Worm (Caenorhabditis elegans): ENCODE results near the gene sre-6.

The sre-6 gene

DNA sequence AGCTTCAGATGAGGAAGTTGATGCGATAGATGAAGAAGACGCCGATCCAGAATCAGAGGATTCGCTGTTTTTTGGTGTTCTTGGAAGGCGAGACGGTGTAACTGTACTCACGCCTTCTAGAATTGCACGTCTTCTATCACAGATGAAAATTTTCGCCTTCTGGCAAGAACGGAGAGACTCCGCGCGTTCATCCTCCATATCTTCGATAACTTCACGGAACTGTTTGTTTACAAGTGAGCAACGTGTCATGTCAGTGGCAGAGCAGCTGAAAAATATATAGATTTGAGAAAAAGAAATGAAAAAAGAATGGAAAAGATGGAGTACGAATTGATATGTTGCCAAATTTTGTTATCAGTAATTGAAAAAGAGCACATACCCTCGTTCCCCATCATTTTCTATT lies 48.0 kb downstream of the sre-6 start (continued):
- TF ChIP-seq xnd-1 (tag; optimal IDR thresholded peaks at IDR 0.05) (no peak), Y56A3A.18 (GFP tag; IDR thresholded peaks at IDR 0.05) (peak; percentile 9; the same call in 1 of the 2 replicates), attf-3 (GFP tag; conservative IDR thresholded peaks at IDR 0.05) (no peak), ccch-3 (GFP tag; optimal IDR thresholded peaks at IDR 0.05) (no peak), ztf-28 (GFP tag; IDR thresholded peaks at IDR 0.05) (no peak), ztf-26 (tag; optimal IDR thresholded peaks at IDR 0.05) (no peak), die-1 (tag; optimal IDR thresholded peaks at IDR 0.05) (no peak), ztf-25 (GFP tag; IDR thresholded peaks at IDR 0.05) (no peak), athp-1 (tag; optimal IDR thresholded peaks at IDR 0.05) (no peak), madf-3 (GFP tag; IDR thresholded peaks at IDR 0.05) (no peak), ceh-27 (GFP tag; optimal IDR thresholded peaks at IDR 0.05) (no peak), nhr-27 (tag; optimal IDR thresholded peaks at IDR 0.05) (no peak), K12H6.12 (tag; optimal IDR thresholded peaks at IDR 0.05) (no peak), hlh-12 (tag; optimal IDR thresholded peaks at IDR 0.05) (no peak), tlf-1 (GFP tag; optimal IDR thresholded peaks at IDR 0.05) (no peak), dpl-1 (GFP tag; optimal IDR thresholded peaks at IDR 0.05) (no peak), F57C9.4 (tag; optimal IDR thresholded peaks at IDR 0.05) (no peak), egl-44 (GFP tag; IDR thresholded peaks at IDR 0.05) (no peak), ceh-58 (GFP tag; IDR thresholded peaks at IDR 0.05) (no peak), F49E8.2 (tag; optimal IDR thresholded peaks at IDR 0.05; ENCODE audit: insufficient read depth) (no peak), snpc-1.3 (tag; optimal IDR thresholded peaks at IDR 0.05; ENCODE audit: insufficient read depth) (no peak), ztf-3 (GFP tag; optimal IDR thresholded peaks at IDR 0.05) (no peak), chd-7 (tag; optimal IDR thresholded peaks at IDR 0.05) (no peak)

DNA sequence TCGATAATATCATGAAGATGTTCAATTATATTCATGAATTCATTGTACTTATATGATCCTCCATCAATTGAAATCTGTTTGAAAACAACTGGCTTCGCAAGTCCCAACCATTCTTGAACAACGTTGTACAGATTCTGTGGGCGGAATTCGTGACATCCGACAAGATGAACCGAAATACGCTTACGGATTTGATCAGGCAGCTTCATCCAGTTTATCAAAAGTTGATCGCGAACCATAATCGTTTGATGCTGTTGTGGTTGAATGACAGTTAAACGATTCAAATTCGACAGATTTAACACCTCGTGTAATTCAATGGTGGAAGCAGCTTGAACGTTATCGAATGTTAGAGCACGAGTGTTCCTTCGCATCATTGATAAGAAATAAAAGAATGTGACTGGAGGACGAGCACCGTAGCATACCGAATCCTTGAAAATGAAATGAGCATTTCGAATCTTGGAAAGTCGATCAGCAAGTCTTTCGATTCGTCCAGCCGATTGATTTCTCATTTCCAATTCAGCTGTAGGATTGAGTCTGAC lies 48.8 kb downstream of the sre-6 start:
- peak; percentile 11 for TF ChIP-seq atf-7 (tag; optimal IDR thresholded peaks at IDR 0.05)
- TF ChIP-seq cebp-1 (GFP tag; IDR thresholded peaks at IDR 0.05): no peak
- peak; percentile 14 for TF ChIP-seq cebp-1 (tag; optimal IDR thresholded peaks at IDR 0.05)
- TF ChIP-seq Y95B8A.8 (GFP tag; IDR thresholded peaks at IDR 0.05): no peak
- TF ChIP-seq ceh-79 (tag; optimal IDR thresholded peaks at IDR 0.05): no peak
- TF ChIP-seq ets-4 (GFP tag; optimal IDR thresholded peaks at IDR 0.05): peak; percentile 13
- TF ChIP-seq lag-1 (GFP tag; IDR thresholded peaks at IDR 0.05): no peak
- no peak for TF ChIP-seq B0019.2 (GFP tag; conservative IDR thresholded peaks at IDR 0.05)
- TF ChIP-seq nfya-2 (GFP tag; IDR thresholded peaks at IDR 0.05): no peak
- peak; percentile 71 for TF ChIP-seq nhr-80 (tag; optimal IDR thresholded peaks at IDR 0.05)
- no peak for TF ChIP-seq attf-3 (GFP tag; conservative IDR thresholded peaks at IDR 0.05)

ce11 chrV:10712608-10712900 lies 50.0 kb downstream of the sre-6 start:
- no peak for TF ChIP-seq ceh-40 (GFP tag; IDR thresholded peaks at IDR 0.05)
- TF ChIP-seq ztf-22 (GFP tag; optimal IDR thresholded peaks at IDR 0.05): no peak
- no peak for TF ChIP-seq B0019.2 (GFP tag; conservative IDR thresholded peaks at IDR 0.05)
- TF ChIP-seq somi-1 (GFP tag; optimal IDR thresholded peaks at IDR 0.05): no peak
- no peak for TF ChIP-seq B0035.1 (tag; optimal IDR thresholded peaks at IDR 0.05)
- no peak for TF ChIP-seq cebp-2 (GFP tag; IDR thresholded peaks at IDR 0.05)
- no peak for TF ChIP-seq F49E8.2 (tag; optimal IDR thresholded peaks at IDR 0.05; ENCODE audit: insufficient read depth)
- TF ChIP-seq Y67H2A.10 (GFP tag; conservative IDR thresholded peaks at IDR 0.05): no peak
- TF ChIP-seq Y95B8A.8 (GFP tag; IDR thresholded peaks at IDR 0.05): no peak
- TF ChIP-seq nfya-1 (tag; optimal IDR thresholded peaks at IDR 0.05; ENCODE audit: borderline replicate concordance, insufficient read depth): no peak
- TF ChIP-seq tbx-9 (tag; optimal IDR thresholded peaks at IDR 0.05; ENCODE audit: borderline replicate concordance): no peak
- TF ChIP-seq madf-6 (GFP tag; IDR thresholded peaks at IDR 0.05): no peak; the same call in 1 of the 2 replicates
- TF ChIP-seq lin-40 (tag; optimal IDR thresholded peaks at IDR 0.05): no peak
- 0 out of 2 replicates have a peak, but pooled peaks have one; percentile 5 for TF ChIP-seq ztf-28 (GFP tag; IDR thresholded peaks at IDR 0.05)
- 0 out of 2 replicates have a peak, but pooled peaks have one; percentile 8 for TF ChIP-seq hsf-1 (GFP tag; IDR thresholded peaks at IDR 0.05)
- TF ChIP-seq ztf-25 (GFP tag; IDR thresholded peaks at IDR 0.05): peak; percentile 53; the same call in 1 of the 2 replicates
- TF ChIP-seq Y56A3A.18 (GFP tag; IDR thresholded peaks at IDR 0.05): no peak
- TF ChIP-seq pbrm-1 (GFP tag; IDR thresholded peaks at IDR 0.05): no peak
- 0 out of 2 replicates have a peak, but pooled peaks have one; percentile 3 for TF ChIP-seq K11D2.4 (GFP tag; IDR thresholded peaks at IDR 0.05)
- no peak for TF ChIP-seq tbp1 (GFP tag; optimal IDR thresholded peaks at IDR 0.05)
- TF ChIP-seq attf-3 (GFP tag; conservative IDR thresholded peaks at IDR 0.05): no peak

Data from whole organism, young adult.